Fruit fly (Drosophila melanogaster): Measurements from ENCODE around the gene CG15743.
A peak's percentile ranks its signal among the peaks of the same experiment; 100 is the strongest.

The CG15743 gene

DNA sequence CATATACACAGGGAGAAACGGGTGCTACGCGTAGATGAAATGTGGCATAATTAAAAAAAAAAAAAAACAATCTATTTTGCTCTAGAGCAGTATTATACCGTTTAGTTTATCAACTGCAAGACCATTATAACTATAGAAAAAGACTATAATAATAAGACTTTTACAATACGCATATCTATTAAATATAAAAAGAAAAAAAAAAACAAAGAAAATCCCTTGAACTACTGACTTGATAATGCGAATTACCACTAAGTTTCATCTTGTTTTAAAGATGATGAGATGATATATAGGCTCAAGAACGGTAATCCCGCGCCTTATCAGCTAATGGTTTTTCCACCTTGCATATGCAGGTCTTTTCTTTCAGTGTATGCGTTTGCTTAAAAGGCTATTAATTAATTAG is 21.7 kb downstream of the CG15743 start (continued):
- TF ChIP-seq Ssrp (tag; optimal IDR thresholded peaks at IDR 0.05) (peak; percentile 55), Dip3 (GFP tag; optimal IDR thresholded peaks at IDR 0.05) (no peak), bcd (GFP tag; optimal IDR thresholded peaks at IDR 0.05) (peak; percentile 14), row (GFP tag; IDR thresholded peaks at IDR 0.05) (peak; percentile 61), CG14667 (GFP tag; IDR thresholded peaks at IDR 0.05) (no peak), CG2889 (GFP tag; IDR thresholded peaks at IDR 0.05) (no peak), Meics (GFP tag; optimal IDR thresholded peaks at IDR 0.05) (peak; percentile 38), CG18619 (GFP tag; optimal IDR thresholded peaks at IDR 0.05) (peak; percentile 43), Hmx (GFP tag; optimal IDR thresholded peaks at IDR 0.05) (no peak), stc (GFP tag; IDR thresholded peaks at IDR 0.05) (no peak), aop (GFP tag; IDR thresholded peaks at IDR 0.05) (no peak), org-1 (GFP tag; optimal IDR thresholded peaks at IDR 0.05) (peak; percentile 33), CG18262 (tag; optimal IDR thresholded peaks at IDR 0.05) (peak; percentile 37), mirr (GFP tag; optimal IDR thresholded peaks at IDR 0.05) (no peak), gcm (GFP tag; optimal IDR thresholded peaks at IDR 0.05) (no peak), CG9727 (GFP tag; optimal IDR thresholded peaks at IDR 0.05) (peak; percentile 18), Rfx (GFP tag; IDR thresholded peaks at IDR 0.05) (no peak), ara (GFP tag; IDR thresholded peaks at IDR 0.05) (no peak), Hmr (GFP tag; optimal IDR thresholded peaks at IDR 0.05) (peak; percentile 39), CG2712 (tag; optimal IDR thresholded peaks at IDR 0.05) (peak; percentile 21), Max (GFP tag; optimal IDR thresholded peaks at IDR 0.05) (peak; percentile 15), crp (GFP tag; optimal IDR thresholded peaks at IDR 0.05) (no peak), pho (GFP tag; optimal IDR thresholded peaks at IDR 0.05) (no peak), Hey (tag; optimal IDR thresholded peaks at IDR 0.05) (no peak), kay (GFP tag; optimal IDR thresholded peaks at IDR 0.05) (no peak), Sox102F (GFP tag; optimal IDR thresholded peaks at IDR 0.05) (peak; percentile 42), CG7556 (GFP tag; optimal IDR thresholded peaks at IDR 0.05) (peak; percentile 44), D (optimal IDR thresholded peaks at IDR 0.05) (no peak), D (GFP tag; optimal IDR thresholded peaks at IDR 0.05) (no peak), lilli (GFP tag; optimal IDR thresholded peaks at IDR 0.05) (peak; percentile 29), CG11504 (tag; optimal IDR thresholded peaks at IDR 0.05) (peak; percentile 61), CG7839 (tag; optimal IDR thresholded peaks at IDR 0.05) (peak; percentile 58), lola (GFP tag; optimal IDR thresholded peaks at IDR 0.05) (peak in 1 of 3 experiments; percentile 34), CG12659 (GFP tag; optimal IDR thresholded peaks at IDR 0.05) (peak; percentile 13), lmd (GFP tag; IDR thresholded peaks at IDR 0.05) (peak; percentile 25; the same call in 1 of the 2 replicates), zen2 (GFP tag; IDR thresholded peaks at IDR 0.05; ENCODE audit: partially characterized antibody) (no peak), gem (tag; optimal IDR thresholded peaks at IDR 0.05) (peak; percentile 58), CG10462 (GFP tag; optimal IDR thresholded peaks at IDR 0.05) (peak; percentile 2), CG7928 (GFP tag; optimal IDR thresholded peaks at IDR 0.05) (no peak), unpg (GFP tag; optimal IDR thresholded peaks at IDR 0.05) (peak; percentile 12), az2 (GFP tag; optimal IDR thresholded peaks at IDR 0.05) (peak; percentile 17), CG12391 (tag; optimal IDR thresholded peaks at IDR 0.05) (peak; percentile 32), CG6689 (GFP tag; IDR thresholded peaks at IDR 0.05) (0 out of 2 replicates have a peak, but pooled peaks have one; percentile 9), Oli (tag; optimal IDR thresholded peaks at IDR 0.05) (peak; percentile 22), CG1602 (GFP tag; optimal IDR thresholded peaks at IDR 0.05) (peak; percentile 10), shn (GFP tag; optimal IDR thresholded peaks at IDR 0.05) (no peak), CG8924 (tag; optimal IDR thresholded peaks at IDR 0.05) (peak; percentile 29), CG5953 (GFP tag; IDR thresholded peaks at IDR 0.05) (no peak), crc (GFP tag; optimal IDR thresholded peaks at IDR 0.05) (no peak), CrebB (tag; optimal IDR thresholded peaks at IDR 0.05) (no peak), CG10979 (tag; optimal IDR thresholded peaks at IDR 0.05) (peak; percentile 12)

Measured in whole organism, embryonic.